Worm (Caenorhabditis elegans) whole organism, L1 larva: Measurements from ENCODE around the gene kars-1.

Experiments
- hpl-2 ChIP-seq: fragments of 150-350 bp; optimal IDR thresholded peaks from 2 replicates; lab custom pipeline; 2014; ENCODE audit warnings: missing biosample characterization, missing genetic modification reagents, missing genetic modification characterization
- mef-2 ChIP-seq: fragments of 150-350 bp; optimal IDR thresholded peaks from 2 replicates; lab custom pipeline; 2014; ENCODE audit warnings: missing biosample characterization, missing genetic modification characterization
- nhr-85 ChIP-seq: sonication (generic microtip); peaks from one replicate; lab custom pipeline; 2016; ENCODE audit warnings: missing genetic modification characterization, inconsistent platforms, missing compliant biosample characterization
- sox-4 ChIP-seq: sonication (generic microtip); optimal IDR thresholded peaks from 2 replicates; lab custom pipeline; 2016; ENCODE audit warnings: missing genetic modification characterization, missing compliant biosample characterization

- TF ChIP-seq nhr-85 (tag; lab: Kevin White, UChicago), result no peak
- TF ChIP-seq mef-2 (tag; lab: Kevin White, UChicago), result no peak
- TF ChIP-seq sox-4 (tag; lab: Kevin White, UChicago), result no peak
- TF ChIP-seq hpl-2 (GFP tag; lab: Kevin White, UChicago), result no peak
Measured at ce11 chrII:7106313-7106712, 34.1 kb upstream of the kars-1 start.
